Fruit fly (Drosophila melanogaster) whole organism, prepupa: ENCODE results near the gene CG9040.

ENCODE experiments used
- CG10631 ChIP-seq: fragments of 200-800 bp; sonication (Bioruptor generic); optimal IDR thresholded peaks from 2 replicates; lab custom pipeline; 2016; ENCODE audit warnings: missing biosample characterization, missing genetic modification characterization
- CG31627 ChIP-seq: fragments of 200-800 bp; sonication (Bioruptor generic); optimal IDR thresholded peaks from 3 replicates; lab custom pipeline; 2016; ENCODE audit warnings: missing biosample characterization, missing genetic modification characterization
- CG6854 ChIP-seq: fragments of 200-800 bp; sonication (Bioruptor generic); optimal IDR thresholded peaks from 2 replicates; lab custom pipeline; 2017; ENCODE audit warnings: missing biosample characterization, mild to moderate bottlenecking, missing genetic modification characterization
- Hr38 ChIP-seq: sonication (Bioruptor generic); optimal IDR thresholded peaks from 2 replicates; lab custom pipeline; 2016; ENCODE audit warnings: missing biosample characterization, missing genetic modification characterization
- Hr39 ChIP-seq: fragments of 200-800 bp; sonication (Bioruptor generic); optimal IDR thresholded peaks from 2 replicates; lab custom pipeline; 2016; ENCODE audit warnings: missing biosample characterization, missing genetic modification characterization
- Lpt ChIP-seq: fragments of 200-800 bp; sonication (Bioruptor generic); optimal IDR thresholded peaks from 3 replicates; lab custom pipeline; 2016; ENCODE audit warnings: missing biosample characterization, missing genetic modification characterization
- vri ChIP-seq: fragments of 200-800 bp; sonication (Bioruptor generic); optimal IDR thresholded peaks from 3 replicates; lab custom pipeline; 2016; ENCODE audit warnings: missing biosample characterization, mild to moderate bottlenecking, missing genetic modification characterization

- TF ChIP-seq Lpt = no peak
- no peak for TF ChIP-seq Hr39 (GFP tag; lab: Kevin White, UChicago)
- TF ChIP-seq CG10631 (GFP tag; lab: Kevin White, UChicago) = no peak
- no peak for TF ChIP-seq Hr38 (GFP tag; lab: Kevin White, UChicago)
- no peak for TF ChIP-seq CG31627 (GFP tag; lab: Kevin White, UChicago)
- no peak for TF ChIP-seq vri (GFP tag; lab: Kevin White, UChicago)
- no peak for TF ChIP-seq CG6854 (GFP tag; lab: Kevin White, UChicago)
These were observed 29.9 kb upstream of the CG9040 start for dm6 chr3L:13957789-13958188.
